Worm (Caenorhabditis elegans): Measurements from ENCODE around the gene F09E5.16.

ce11 chrII:5333729-5334255, 31.8 kb downstream of the F09E5.16 start:
- no peak for TF ChIP-seq mls-2 (tag; optimal IDR thresholded peaks at IDR 0.05)
- TF ChIP-seq unc-39 (tag; optimal IDR thresholded peaks at IDR 0.05): no peak
- no peak for TF ChIP-seq ztf-11 (tag; optimal IDR thresholded peaks at IDR 0.05)
- TF ChIP-seq blmp-1 (tag; optimal IDR thresholded peaks at IDR 0.05): no peak
- no peak for TF ChIP-seq unc-62 (GFP tag; optimal IDR thresholded peaks at IDR 0.05)
- no peak for TF ChIP-seq nhr-76 (tag; optimal IDR thresholded peaks at IDR 0.05)
- no peak for TF ChIP-seq zip-8 (tag; optimal IDR thresholded peaks at IDR 0.05)
- TF ChIP-seq mep-1 (tag; optimal IDR thresholded peaks at IDR 0.05): no peak
- no peak for TF ChIP-seq M03D4.4 (tag; optimal IDR thresholded peaks at IDR 0.05)
- no peak for TF ChIP-seq elt-1 (tag; optimal IDR thresholded peaks at IDR 0.05; ENCODE audit: borderline replicate concordance, insufficient read depth)
- TF ChIP-seq snpc-4 (tag; optimal IDR thresholded peaks at IDR 0.05): no peak
- TF ChIP-seq flh-1 (GFP tag; optimal IDR thresholded peaks at IDR 0.05): no peak
- no peak for TF ChIP-seq elt-3 (tag; optimal IDR thresholded peaks at IDR 0.05)
- TF ChIP-seq ceh-39 (tag; optimal IDR thresholded peaks at IDR 0.05): no peak
